Fruit fly (Drosophila melanogaster) Kc167 (cell line): Measurements from ENCODE around the gene bam.

Source experiments
- Myc ChIP-seq: fragments of >200 bp; optimal IDR thresholded peaks from 2 replicates; lab custom pipeline; 2017; ENCODE audit warnings: missing external identifiers
- Sin3A ChIP-seq: fragments of >200 bp; optimal IDR thresholded peaks from 2 replicates; lab custom pipeline; 2018; ENCODE audit warnings: missing external identifiers
- h ChIP-seq: fragments of >200 bp; optimal IDR thresholded peaks from 3 replicates; lab custom pipeline; 2018; ENCODE audit warnings: missing external identifiers
- insv ChIP-seq: fragments of >200 bp; optimal IDR thresholded peaks from 3 replicates; lab custom pipeline; 2018; ENCODE audit warnings: missing external identifiers
- psq ChIP-seq: fragments of >200 bp; optimal IDR thresholded peaks from 2 replicates; lab custom pipeline; 2017; ENCODE audit warnings: missing external identifiers
- ttk ChIP-seq: sonication (Bioruptor generic); optimal IDR thresholded peaks from 2 replicates; lab custom pipeline; 2017; ENCODE audit warnings: missing external identifiers

The bam gene

DNA sequence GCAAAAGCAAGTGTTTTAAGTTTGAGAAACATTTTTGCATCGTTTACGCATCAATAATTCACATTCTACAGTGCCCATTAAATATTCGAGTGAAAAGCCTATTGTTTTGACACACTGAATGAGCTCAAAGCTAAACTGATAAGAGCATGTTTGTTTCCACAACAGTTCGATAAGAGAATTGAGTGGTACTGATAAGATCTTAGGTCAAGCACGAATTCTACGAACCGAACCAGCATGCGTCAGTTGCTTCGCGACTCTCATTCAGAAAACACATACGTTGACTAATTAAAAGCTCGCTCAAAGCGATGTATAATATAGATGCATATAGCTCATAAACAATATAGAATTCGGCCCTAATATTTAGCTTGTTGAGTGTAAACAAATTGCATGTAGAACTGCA, 35.7 kb downstream of the bam start:
- no peak for TF ChIP-seq psq (lab: Kevin White, UChicago)
- TF ChIP-seq Myc (lab: Kevin White, UChicago), result no peak
- no peak for TF ChIP-seq insv (lab: Kevin White, UChicago)
- no peak for TF ChIP-seq h
- no peak for TF ChIP-seq Sin3A (lab: Kevin White, UChicago)
- TF ChIP-seq ttk (lab: Kevin White, UChicago), result no peak

DNA sequence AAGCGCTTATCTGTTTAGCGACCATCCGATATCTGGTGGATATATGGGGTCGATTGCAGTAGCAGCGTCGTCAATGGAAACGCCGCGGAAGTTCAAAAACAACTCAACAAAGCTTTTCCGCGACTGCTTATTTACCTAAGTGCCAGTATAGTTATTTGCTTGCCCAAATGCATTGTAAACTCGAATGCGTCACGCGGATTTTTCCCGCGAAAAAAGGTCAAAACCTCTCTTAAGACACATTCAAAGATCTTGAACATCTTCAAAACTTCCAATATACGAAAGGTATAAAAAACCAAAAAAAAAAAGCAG, 36.2 kb downstream of the bam start:
- no peak for TF ChIP-seq psq (lab: Kevin White, UChicago)
- TF ChIP-seq Myc (lab: Kevin White, UChicago), result no peak
- no peak for TF ChIP-seq Sin3A (lab: Kevin White, UChicago)
- TF ChIP-seq ttk (lab: Kevin White, UChicago), result no peak
- no peak for TF ChIP-seq insv (lab: Kevin White, UChicago)
- no peak for TF ChIP-seq h

DNA sequence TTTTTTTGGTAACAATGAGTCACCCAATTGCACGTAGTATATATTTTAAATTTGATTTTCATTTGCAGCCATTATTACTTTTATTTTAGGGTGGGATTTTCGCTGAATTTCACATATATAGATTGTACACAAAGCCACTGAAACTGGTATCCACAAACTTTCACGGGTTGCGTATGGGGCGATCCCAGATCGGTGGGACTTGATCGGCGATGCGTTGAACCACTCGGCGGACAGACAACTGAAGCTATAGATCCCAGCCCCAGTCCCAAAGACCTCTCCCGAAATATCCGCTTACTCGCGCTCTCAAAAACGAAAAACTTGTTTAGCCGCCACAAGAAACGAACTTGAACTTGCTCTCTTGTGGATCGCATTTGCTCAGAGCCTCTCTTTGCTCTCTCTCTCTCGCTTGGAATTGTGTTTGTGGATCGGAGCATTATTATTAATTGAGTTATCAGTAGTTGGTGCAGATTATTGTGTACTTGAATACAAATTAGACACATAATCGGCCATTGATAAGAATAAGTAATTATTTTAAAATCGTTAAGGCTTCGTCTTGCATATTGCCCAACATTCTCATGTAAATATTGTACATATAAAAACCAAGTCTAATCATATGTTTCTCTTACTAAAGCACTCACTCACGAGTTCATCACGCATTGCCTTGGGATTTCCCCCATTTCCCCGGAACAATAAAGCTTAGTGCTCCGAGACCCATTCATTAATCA, 36.7 kb downstream of the bam start, which contains the start of gene Cad96Ca:
Gene Cad96Ca, minus strand, starts transcription at position 242 of the 725 bp plus-strand sequence.
- no peak for TF ChIP-seq h
- TF ChIP-seq Myc (lab: Kevin White, UChicago), result no peak
- no peak for TF ChIP-seq ttk (lab: Kevin White, UChicago)
- TF ChIP-seq psq (lab: Kevin White, UChicago), result no peak
- TF ChIP-seq Sin3A (lab: Kevin White, UChicago), result no peak
- no peak for TF ChIP-seq insv (lab: Kevin White, UChicago)

DNA sequence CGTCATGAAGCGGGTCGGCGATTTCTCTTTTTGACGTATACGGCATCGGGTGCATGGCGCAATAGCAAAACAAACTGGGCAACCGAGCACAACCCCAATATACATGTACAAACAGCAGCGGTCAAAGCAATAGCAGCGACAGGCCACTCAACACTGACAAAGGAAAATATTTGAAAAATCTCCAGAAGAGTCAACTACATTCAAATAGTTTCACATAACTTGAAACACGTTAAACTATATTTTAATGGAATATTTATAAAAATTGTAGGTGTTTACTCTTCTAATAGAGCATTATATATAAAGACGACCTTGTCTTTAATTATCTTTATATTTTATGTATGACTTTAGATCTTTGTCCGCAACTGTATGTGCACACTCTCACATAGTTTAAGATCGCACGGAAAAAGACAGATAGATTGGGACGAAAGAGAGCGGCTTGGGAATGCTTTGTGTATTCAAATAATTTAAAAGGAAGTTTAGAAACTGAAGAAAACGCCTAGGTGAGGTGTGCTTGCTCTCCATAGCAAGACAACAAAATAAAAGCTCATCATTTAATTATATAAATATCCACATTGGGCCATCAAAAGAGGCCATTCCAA, 37.4 kb downstream of the bam start:
- TF ChIP-seq insv (lab: Kevin White, UChicago) (no peak), psq (lab: Kevin White, UChicago) (no peak), Myc (lab: Kevin White, UChicago) (no peak)

DNA sequence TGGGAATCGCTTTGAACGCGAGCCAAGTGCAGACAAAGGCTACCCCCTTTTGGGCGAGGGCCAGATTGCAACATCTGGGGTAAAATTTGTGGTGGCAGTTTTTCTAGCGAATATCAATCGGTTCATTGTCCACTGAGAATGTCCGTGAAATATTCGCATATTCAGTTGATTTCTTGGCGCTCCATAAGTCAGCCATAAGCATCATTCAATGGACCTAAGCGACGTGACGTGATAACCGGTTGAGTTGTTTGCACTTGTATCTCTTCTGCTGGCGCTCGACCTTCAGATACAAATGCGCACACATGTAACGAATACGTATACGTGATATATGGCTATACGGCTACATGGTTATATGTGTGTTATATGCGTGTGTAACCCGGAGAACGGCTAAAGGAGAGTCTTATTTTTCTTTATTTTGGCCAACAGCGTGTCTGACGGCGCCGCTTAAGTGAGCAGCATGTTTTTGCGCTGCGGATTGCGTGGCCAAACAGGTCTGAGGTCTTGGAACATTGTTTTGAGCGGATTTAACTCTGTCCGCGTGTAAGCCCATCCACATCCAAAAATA, 39.4 kb downstream of the bam start:
- no peak for TF ChIP-seq Myc (lab: Kevin White, UChicago)
- no peak for TF ChIP-seq insv (lab: Kevin White, UChicago)
- no peak for TF ChIP-seq Sin3A (lab: Kevin White, UChicago)
- no peak for TF ChIP-seq h
- no peak for TF ChIP-seq psq (lab: Kevin White, UChicago)
- no peak for TF ChIP-seq ttk (lab: Kevin White, UChicago)

DNA sequence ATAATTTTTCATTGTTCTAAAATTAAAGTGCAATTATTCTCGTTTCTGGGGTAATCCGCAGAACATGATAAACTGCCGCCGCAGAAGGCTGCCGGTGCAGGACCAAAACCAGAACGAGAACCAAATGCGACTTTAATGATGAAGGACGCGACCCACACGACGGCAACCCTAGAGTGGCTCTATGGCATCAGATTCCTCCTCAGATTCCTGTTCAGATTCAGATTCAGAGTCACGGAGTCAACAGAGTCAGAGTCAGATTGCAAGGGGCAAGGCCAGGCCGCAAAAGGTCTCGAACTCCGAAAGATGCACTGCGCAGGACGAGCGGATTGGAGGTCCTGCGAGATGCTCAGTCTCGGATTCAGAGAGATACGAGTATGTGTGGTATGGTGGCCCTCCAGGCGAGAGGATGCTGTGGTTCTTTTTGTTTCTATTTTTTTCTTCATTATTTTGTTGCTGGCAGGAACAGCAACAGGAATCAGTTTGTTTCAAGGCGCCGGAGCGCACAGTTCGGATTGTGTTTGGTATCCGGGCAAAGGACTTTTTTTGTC, 45.5 kb downstream of the bam start, which contains the start of gene CG13654:
Gene CG13654, plus strand, starts transcription at position 498 of the 548 bp plus-strand sequence.
- TF ChIP-seq Sin3A (lab: Kevin White, UChicago), result no peak
- no peak for TF ChIP-seq psq (lab: Kevin White, UChicago)
- TF ChIP-seq h, result no peak
- TF ChIP-seq ttk (lab: Kevin White, UChicago), result no peak
- TF ChIP-seq insv (lab: Kevin White, UChicago), result no peak

DNA sequence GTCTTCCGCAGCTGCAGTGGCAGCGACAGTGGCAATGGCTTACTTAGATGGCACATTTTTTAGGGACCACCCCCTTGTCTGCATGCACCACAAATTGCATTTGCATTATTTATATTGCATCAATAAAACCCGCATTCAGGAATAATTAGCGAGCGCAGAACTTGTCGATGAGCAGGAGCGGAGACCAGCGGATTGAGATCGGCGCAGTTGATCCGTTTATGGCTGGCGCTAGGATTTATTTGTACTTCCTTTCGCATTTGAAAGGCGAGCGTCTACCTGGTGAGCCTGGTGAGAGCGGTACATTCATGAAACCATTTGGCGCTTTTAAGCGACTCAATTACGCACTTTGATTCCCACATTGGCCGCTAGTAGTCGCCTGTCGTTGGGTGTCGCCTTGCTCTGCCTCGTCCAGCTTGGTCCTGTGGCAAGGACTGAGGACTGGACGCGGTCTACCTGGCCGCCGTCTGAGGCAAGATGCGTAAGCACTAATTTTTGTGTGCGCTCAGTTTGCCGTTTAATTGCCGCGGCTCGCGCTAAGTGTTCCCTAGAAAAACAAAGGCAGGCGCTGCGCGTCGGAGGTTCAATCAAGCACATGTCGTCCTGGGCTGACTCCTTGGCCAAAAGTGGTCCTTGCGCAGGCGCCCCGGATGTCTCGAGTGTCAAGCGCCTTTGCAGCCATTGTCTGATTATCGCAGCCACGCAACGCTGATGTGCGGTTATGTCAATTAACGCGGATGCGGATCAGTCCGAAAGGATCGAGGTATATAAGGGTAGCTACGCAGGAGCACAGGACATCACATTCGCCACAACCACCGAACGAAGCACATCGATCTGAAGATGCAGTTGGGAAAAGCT, 50.0 kb downstream of the bam start, which contains the start of gene CG13653:
Gene CG13653, plus strand, starts transcription at position 805 of the 855 bp plus-strand sequence.
- TF ChIP-seq insv (lab: Kevin White, UChicago), result no peak

DNA sequence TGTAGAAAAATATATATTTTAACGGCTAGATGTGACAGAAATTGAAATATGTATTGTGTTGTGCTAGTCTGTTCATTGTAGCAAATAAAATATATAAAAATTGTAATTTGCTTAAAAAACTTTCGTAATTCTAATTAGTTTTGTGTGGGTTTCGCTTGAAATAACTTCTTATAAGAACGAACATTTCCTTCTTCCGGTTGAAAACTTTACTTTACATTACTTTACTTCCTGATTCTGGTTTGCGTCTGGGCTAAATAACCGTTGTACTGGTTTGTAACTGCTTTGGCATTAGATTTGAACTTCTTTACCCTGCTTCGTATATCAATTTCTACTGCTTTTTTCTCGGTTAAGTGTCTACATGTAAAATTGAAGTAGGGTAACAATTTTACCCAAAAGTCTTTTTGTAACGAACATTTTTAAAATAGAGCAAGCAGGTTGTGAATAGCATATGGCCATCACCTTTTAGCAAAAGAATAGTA, 51.1 kb downstream of the bam start, which contains the start of gene lobo:
Gene lobo, minus strand, starts transcription at position 51 of the 479 bp plus-strand sequence.
- TF ChIP-seq h, result no peak
- TF ChIP-seq ttk (lab: Kevin White, UChicago), result no peak
- TF ChIP-seq Myc (lab: Kevin White, UChicago), result no peak
- TF ChIP-seq insv (lab: Kevin White, UChicago), result no peak
- TF ChIP-seq psq (lab: Kevin White, UChicago), result no peak
- TF ChIP-seq Sin3A (lab: Kevin White, UChicago), result no peak
